Fruit fly (Drosophila melanogaster) whole organism, embryonic: Measurements from ENCODE around the gene CG11768.

Source experiments
- CG10209 ChIP-seq: fragments of 200-800 bp; sonication (Bioruptor generic); optimal IDR thresholded peaks from 3 replicates; lab custom pipeline; 2017; ENCODE audit warnings: missing biosample characterization, mild to moderate bottlenecking, missing genetic modification characterization, missing genetic modification reagents
- CG12071 ChIP-seq: fragments of 200-800 bp; sonication (Bioruptor generic); optimal IDR thresholded peaks from 3 replicates; lab custom pipeline; 2018; ENCODE audit warnings: missing biosample characterization, mild to moderate bottlenecking, missing genetic modification characterization
- CG15073 ChIP-seq: fragments of 200-800 bp; sonication (Bioruptor generic); optimal IDR thresholded peaks from 2 replicates; lab custom pipeline; 2016; ENCODE audit warnings: missing biosample characterization, missing genetic modification characterization
- CG1603 ChIP-seq: fragments of 200-800 bp; sonication (Bioruptor generic); optimal IDR thresholded peaks from 2 replicates; lab custom pipeline; 2019; ENCODE audit warnings: missing biosample characterization, mild to moderate bottlenecking, missing genetic modification characterization, moderate library complexity
- CG1647 ChIP-seq: fragments of 200-800 bp; sonication (Bioruptor generic); optimal IDR thresholded peaks from 3 replicates; lab custom pipeline; 2016; ENCODE audit warnings: missing biosample characterization, missing genetic modification characterization
- CG16813 ChIP-seq: fragments of 200-800 bp; sonication (Bioruptor generic); IDR thresholded peaks from 3 replicates; pipeline ENCODE4 v1.3.6; 2022; ENCODE audit warnings: missing biosample characterization, missing genetic modification characterization; ENCODE audit not compliant: partially characterized antibody
- CG18011 ChIP-seq: fragments of 200-800 bp; sonication (Bioruptor generic); optimal IDR thresholded peaks from 2 replicates; lab custom pipeline; 2017; ENCODE audit warnings: missing biosample characterization, missing genetic modification characterization, mild to moderate bottlenecking, moderate library complexity, missing genotype
- CG18262 ChIP-seq: fragments of 200-800 bp; optimal IDR thresholded peaks from 3 replicates; lab custom pipeline; 2019; ENCODE audit warnings: missing biosample characterization, mild to moderate bottlenecking, missing genetic modification characterization, moderate library complexity
- CG2120 ChIP-seq: fragments of 200-800 bp; sonication (Bioruptor generic); optimal IDR thresholded peaks from 3 replicates; lab custom pipeline; 2016; ENCODE audit warnings: missing biosample characterization, missing genetic modification characterization
- CG2202 ChIP-seq: fragments of 200-800 bp; sonication (Bioruptor generic); optimal IDR thresholded peaks from 2 replicates; lab custom pipeline; 2018; ENCODE audit warnings: missing biosample characterization, mild to moderate bottlenecking, missing genetic modification characterization
- CG30020 ChIP-seq: fragments of 200-800 bp; optimal IDR thresholded peaks from 2 replicates; lab custom pipeline; 2019; ENCODE audit warnings: missing biosample characterization, mild to moderate bottlenecking, missing genetic modification characterization, moderate library complexity
- CG33557 ChIP-seq: fragments of 200-800 bp; sonication (Bioruptor generic); optimal IDR thresholded peaks from 2 replicates; lab custom pipeline; 2019; ENCODE audit warnings: missing biosample characterization, mild to moderate bottlenecking, missing genetic modification characterization, moderate library complexity
- CG3407 ChIP-seq: fragments of 200-800 bp; sonication (Bioruptor generic); optimal IDR thresholded peaks from 2 replicates; lab custom pipeline; 2018; ENCODE audit warnings: missing biosample characterization, mild to moderate bottlenecking, missing genetic modification characterization
- CG3838 ChIP-seq: fragments of 200-800 bp; sonication (Bioruptor generic); optimal IDR thresholded peaks from 3 replicates; lab custom pipeline; 2016; ENCODE audit warnings: missing biosample characterization, missing genetic modification characterization
- CG43689 ChIP-seq: fragments of 200-800 bp; sonication (Bioruptor generic); IDR thresholded peaks from 2 replicates; pipeline ENCODE4 v1.3.6; 2022; ENCODE audit warnings: missing biosample characterization, missing genetic modification characterization
- CG6654 ChIP-seq: fragments of 200-800 bp; sonication (Bioruptor generic); optimal IDR thresholded peaks from 2 replicates; lab custom pipeline; 2017; ENCODE audit warnings: missing biosample characterization, mild to moderate bottlenecking, missing genetic modification characterization
- CG6791 ChIP-seq: fragments of 200-800 bp; sonication (Bioruptor generic); IDR thresholded peaks from 3 replicates; pipeline ENCODE4 v1.3.6; 2022; ENCODE audit warnings: missing biosample characterization, missing genetic modification characterization; ENCODE audit not compliant: partially characterized antibody
- CG8281 ChIP-seq: fragments of 200-800 bp; sonication (Bioruptor generic); optimal IDR thresholded peaks from 2 replicates; lab custom pipeline; 2018; ENCODE audit warnings: missing biosample characterization, mild to moderate bottlenecking, missing genetic modification characterization, moderate library complexity
- CG8765 ChIP-seq: fragments of 200-800 bp; sonication (Bioruptor generic); IDR thresholded peaks from 2 replicates; pipeline ENCODE4 v1.3.6; 2022; ENCODE audit warnings: missing biosample characterization, missing genetic modification characterization
- CG9215 ChIP-seq: fragments of 200-800 bp; sonication (Bioruptor generic); IDR thresholded peaks from 2 replicates; pipeline ENCODE4 v1.3.6; 2022; ENCODE audit warnings: missing biosample characterization, missing genetic modification characterization
- Chrac-16 ChIP-seq: fragments of 200-800 bp; sonication (Bioruptor generic); optimal IDR thresholded peaks from 3 replicates; lab custom pipeline; 2016; ENCODE audit warnings: missing biosample characterization, missing genetic modification characterization
- Dip2 ChIP-seq: fragments of 200-800 bp; sonication (Bioruptor generic); IDR thresholded peaks from 2 replicates; pipeline ENCODE4 v1.3.6; 2022; ENCODE audit warnings: missing biosample characterization, missing genetic modification characterization
- E2f2 ChIP-seq: fragments of 200-800 bp; sonication (Bioruptor generic); IDR thresholded peaks from 2 replicates; pipeline ENCODE4 v1.3.6; 2022; ENCODE audit warnings: missing biosample characterization, missing genetic modification characterization
- HHEX ChIP-seq: fragments of 200-800 bp; sonication (Bioruptor generic); optimal IDR thresholded peaks from 3 replicates; lab custom pipeline; 2017; ENCODE audit warnings: missing biosample characterization, mild to moderate bottlenecking, missing genetic modification characterization, missing genetic modification reagents
- HmgD ChIP-seq: fragments of 200-800 bp; sonication (Bioruptor generic); optimal IDR thresholded peaks from 3 replicates; lab custom pipeline; 2016; ENCODE audit warnings: missing biosample characterization, missing genetic modification characterization
- HmgZ ChIP-seq: fragments of 200-800 bp; sonication (Bioruptor generic); optimal IDR thresholded peaks from 2 replicates; lab custom pipeline; 2018; ENCODE audit warnings: missing biosample characterization, mild to moderate bottlenecking, missing genetic modification characterization
- Hr78 ChIP-seq, 2 experiments: fragments of 200-800 bp in 1 of 2; fragments of >200 bp in 1 of 2; sonication (Bioruptor generic) in 1 of 2; optimal IDR thresholded peaks; 2 replicates each; lab custom pipeline; 2017 to 2019; ENCODE audit warnings: missing biosample characterization in 2 of 2, missing genetic modification characterization in 2 of 2, mild to moderate bottlenecking in 1 of 2, moderate library complexity in 1 of 2
- Oli ChIP-seq: fragments of 200-800 bp; sonication (Bioruptor generic); optimal IDR thresholded peaks from 2 replicates; lab custom pipeline; 2018; ENCODE audit warnings: missing biosample characterization, mild to moderate bottlenecking, missing genetic modification characterization, moderate library complexity
- Stat92E ChIP-seq, 3 experiments: fragments of >200 bp in 2 of 3; fragments of 200-800 bp in 1 of 3; sonication (Bioruptor generic) in 1 of 3; optimal IDR thresholded peaks; 2 replicates each; lab custom pipeline; 2017 to 2019; ENCODE audit warnings: missing biosample characterization in 3 of 3, missing genetic modification characterization in 3 of 3, mild to moderate bottlenecking in 1 of 3, moderate library complexity in 1 of 3
- TFAM ChIP-seq: fragments of 200-800 bp; sonication (Bioruptor generic); optimal IDR thresholded peaks from 2 replicates; lab custom pipeline; 2017; ENCODE audit warnings: missing biosample characterization, missing genetic modification characterization, inconsistent platforms
- Taf1 ChIP-seq: fragments of 200-800 bp; sonication (Bioruptor generic); IDR thresholded peaks from 2 replicates; pipeline ENCODE4 v1.3.6; 2022; ENCODE audit warnings: missing biosample characterization, missing genetic modification characterization
- amos ChIP-seq: fragments of 200-800 bp; sonication (Bioruptor generic); IDR thresholded peaks from 2 replicates; pipeline ENCODE4 v1.3.6; 2022; ENCODE audit warnings: missing biosample characterization, missing genetic modification characterization; ENCODE audit not compliant: partially characterized antibody
- az2 ChIP-seq: fragments of 200-800 bp; sonication (Bioruptor generic); optimal IDR thresholded peaks from 3 replicates; lab custom pipeline; 2016; ENCODE audit warnings: missing biosample characterization, missing genetic modification characterization
- crp ChIP-seq, 2 experiments: fragments of 200-800 bp; sonication (Bioruptor generic); optimal IDR thresholded peaks; 2 replicates in 1 of 2; 3 replicates in 1 of 2; lab custom pipeline; 2017; ENCODE audit warnings: missing biosample characterization in 2 of 2, missing genetic modification characterization in 2 of 2, mild to moderate bottlenecking in 1 of 2, moderate library complexity in 1 of 2
- dm ChIP-seq: fragments of 200-800 bp; sonication (Bioruptor generic); optimal IDR thresholded peaks from 3 replicates; lab custom pipeline; 2016; ENCODE audit warnings: missing biosample characterization, missing genetic modification characterization
- esg ChIP-seq: fragments of 200-800 bp; sonication (Bioruptor generic); conservative IDR thresholded peaks from 2 replicates; pipeline ENCODE4 v1.3.6; 2022; ENCODE audit warnings: missing biosample characterization, missing genetic modification characterization
- eve ChIP-seq, 2 experiments: fragments of >200 bp; optimal IDR thresholded peaks; 2 replicates each; lab custom pipeline; 2017; ENCODE audit warnings: missing biosample characterization in 2 of 2, missing genetic modification characterization in 2 of 2
- gcm ChIP-seq: fragments of 200-800 bp; sonication (Bioruptor generic); optimal IDR thresholded peaks from 2 replicates; lab custom pipeline; 2019; ENCODE audit warnings: missing biosample characterization, mild to moderate bottlenecking, missing genetic modification characterization, moderate library complexity
- knrl ChIP-seq: fragments of 200-800 bp; sonication (Bioruptor generic); IDR thresholded peaks from 3 replicates; pipeline ENCODE4 v1.3.6; 2022; ENCODE audit warnings: missing biosample characterization, missing genetic modification characterization; ENCODE audit not compliant: partially characterized antibody
- mld ChIP-seq: fragments of 200-800 bp; sonication (Bioruptor generic); IDR thresholded peaks from 3 replicates; pipeline ENCODE4 v1.3.6; 2022; ENCODE audit warnings: missing biosample characterization, missing genetic modification characterization; ENCODE audit not compliant: partially characterized antibody
- nerfin-2 ChIP-seq: fragments of 200-800 bp; sonication (Bioruptor generic); IDR thresholded peaks from 2 replicates; pipeline ENCODE4 v1.3.6; 2022; ENCODE audit warnings: missing biosample characterization, missing genetic modification characterization; ENCODE audit not compliant: partially characterized antibody
- schlank ChIP-seq: fragments of 200-800 bp; sonication (Bioruptor generic); optimal IDR thresholded peaks from 2 replicates; lab custom pipeline; 2018; ENCODE audit warnings: missing biosample characterization, mild to moderate bottlenecking, missing genetic modification characterization
- seq ChIP-seq: fragments of 200-800 bp; sonication (Bioruptor generic); IDR thresholded peaks from 2 replicates; pipeline ENCODE4 v1.3.6; 2022; ENCODE audit warnings: missing biosample characterization, missing genetic modification characterization
- slbo ChIP-seq: fragments of 200-800 bp; sonication (Bioruptor generic); IDR thresholded peaks from 2 replicates; pipeline ENCODE4 v1.3.6; 2022; ENCODE audit warnings: missing biosample characterization, missing genetic modification characterization
- stwl ChIP-seq: fragments of 200-800 bp; sonication (Bioruptor generic); optimal IDR thresholded peaks from 3 replicates; lab custom pipeline; 2018; ENCODE audit warnings: missing biosample characterization, mild to moderate bottlenecking, missing genetic modification characterization, moderate library complexity
- sug ChIP-seq: fragments of 200-800 bp; optimal IDR thresholded peaks from 2 replicates; lab custom pipeline; 2019; ENCODE audit warnings: missing biosample characterization, mild to moderate bottlenecking, missing genetic modification characterization, moderate library complexity
- tll ChIP-seq, 2 experiments: fragments of 200-800 bp in 1 of 2; fragments of >200 bp in 1 of 2; sonication (Bioruptor generic) in 1 of 2; optimal IDR thresholded peaks; 2 replicates each; lab custom pipeline; 2017 to 2019; ENCODE audit warnings: missing biosample characterization in 2 of 2, missing genetic modification characterization in 2 of 2, mild to moderate bottlenecking in 1 of 2, moderate library complexity in 1 of 2

The CG11768 gene

dm6 chr3R:8811323-8811936, 43.4 kb upstream of the CG11768 start (continued):
- TF ChIP-seq Dip2 (GFP tag; lab: Robert Waterston, UW) (peak; percentile 77; the same call in 1 of the 2 replicates), TFAM (GFP tag; lab: Kevin White, UChicago) (peak; percentile 93), CG6791 (GFP tag; lab: Robert Waterston, UW) (no peak), HHEX (GFP tag; lab: Kevin White, UChicago) (peak; percentile 99), schlank (peak; percentile 99), CG18011 (peak; percentile 92), CG8765 (GFP tag; lab: Robert Waterston, UW) (peak; percentile 95), crp (GFP tag; optimal IDR thresholded peaks at IDR 0.05; lab: Kevin White, UChicago) (peak; percentile 38 to 74), CG43689 (peak; percentile 97), CG2202 (tag; lab: Kevin White, UChicago) (peak; percentile 94), gcm (GFP tag; lab: Kevin White, UChicago) (peak; percentile 98), E2f2 (GFP tag; lab: Robert Waterston, UW) (peak; percentile 88), slbo (GFP tag; lab: Robert Waterston, UW) (peak; percentile 99), CG18262 (tag; lab: Kevin White, UChicago) (peak; percentile 98), Stat92E (GFP tag; optimal IDR thresholded peaks at IDR 0.05; lab: Kevin White, UChicago) (peak in 1 of 3 experiments; percentile 92), az2 (peak; percentile 99), Chrac-16 (GFP tag; lab: Kevin White, UChicago) (peak; percentile 99), amos (no peak; the same call in 1 of the 2 replicates), CG3407 (GFP tag; lab: Kevin White, UChicago) (peak; percentile 95), CG12071 (peak; percentile 99), CG15073 (GFP tag; lab: Kevin White, UChicago) (peak; percentile 86), eve (GFP tag; optimal IDR thresholded peaks at IDR 0.05; lab: Kevin White, UChicago) (peak in 1 of 2 experiments; percentile 99), CG1647 (GFP tag; lab: Kevin White, UChicago) (peak; percentile 99), tll (GFP tag; optimal IDR thresholded peaks at IDR 0.05; lab: Kevin White, UChicago) (no peak), CG6654 (GFP tag; lab: Kevin White, UChicago) (peak; percentile 92), dm (GFP tag; lab: Kevin White, UChicago) (peak; percentile 98), HmgZ (tag; lab: Kevin White, UChicago) (peak; percentile 99), mld (GFP tag; lab: Robert Waterston, UW) (no peak), CG3838 (peak; percentile 95), CG33557 (GFP tag; lab: Kevin White, UChicago) (peak; percentile 92), CG2120 (GFP tag; lab: Kevin White, UChicago) (peak; percentile 100), CG10209 (GFP tag; lab: Kevin White, UChicago) (peak; percentile 99), CG1603 (tag; lab: Kevin White, UChicago) (peak; percentile 98), sug (tag; lab: Kevin White, UChicago) (peak; percentile 98), CG9215 (GFP tag; lab: Robert Waterston, UW) (peak; percentile 98), Hr78 (GFP tag; optimal IDR thresholded peaks at IDR 0.05; lab: Kevin White, UChicago) (peak in 1 of 2 experiments; percentile 85), nerfin-2 (no peak; the same call in 1 of the 2 replicates), CG16813 (GFP tag; lab: Robert Waterston, UW) (no peak), Taf1 (GFP tag; lab: Robert Waterston, UW) (peak; percentile 98), seq (GFP tag; lab: Robert Waterston, UW) (peak; percentile 99), stwl (peak; percentile 61), knrl (no peak), CG30020 (tag; lab: Kevin White, UChicago) (peak; percentile 86), esg (GFP tag; lab: Robert Waterston, UW) (peak; percentile 99), Oli (peak; percentile 99), HmgD (GFP tag; lab: Kevin White, UChicago) (peak; percentile 98), CG8281 (peak; percentile 93)
